Worm (Caenorhabditis elegans) whole organism, L2 larva: ENCODE measurements around the gene rme-4.

Experiments
- C34F6.9 ChIP-seq: fragments of 150-350 bp; optimal IDR thresholded peaks from 2 replicates; lab custom pipeline; 2014; ENCODE audit warnings: missing biosample characterization, missing genetic modification characterization
- F13H6.1 ChIP-seq: sonication (generic microtip); optimal IDR thresholded peaks from 2 replicates; lab custom pipeline; 2016; ENCODE audit warnings: missing genetic modification characterization, missing compliant biosample characterization
- R02D3.7 ChIP-seq: fragments of 150-350 bp; optimal IDR thresholded peaks from 2 replicates; lab custom pipeline; 2014; ENCODE audit warnings: missing biosample characterization, missing genetic modification characterization
- Y55F3AM.14 ChIP-seq: fragments of 200-800 bp; sonication (Bioruptor generic); optimal IDR thresholded peaks from 2 replicates; lab custom pipeline; 2018; ENCODE audit warnings: mild to moderate bottlenecking, missing genetic modification characterization, missing compliant biosample characterization
- ZK546.5 ChIP-seq: sonication (generic microtip); optimal IDR thresholded peaks from 2 replicates; lab custom pipeline; 2017; ENCODE audit warnings: missing biosample characterization, missing genetic modification characterization
- aly-2 ChIP-seq: fragments of 150-350 bp; optimal IDR thresholded peaks from 2 replicates; lab custom pipeline; 2014; ENCODE audit warnings: missing biosample characterization, missing genetic modification characterization
- ama-1 ChIP-seq: fragments of 150-350 bp; optimal IDR thresholded peaks from 2 replicates; lab custom pipeline; 2018; ENCODE audit warnings: inconsistent platforms
- ceh-16 ChIP-seq: fragments of 150-350 bp; optimal IDR thresholded peaks from 2 replicates; lab custom pipeline; 2014; ENCODE audit warnings: missing biosample characterization, missing genetic modification characterization
- ceh-82 ChIP-seq: fragments of 150-350 bp; optimal IDR thresholded peaks from 2 replicates; lab custom pipeline; 2014; ENCODE audit warnings: missing biosample characterization, missing genetic modification characterization
- crh-2 ChIP-seq: sonication (generic microtip); optimal IDR thresholded peaks from 2 replicates; lab custom pipeline; 2017; ENCODE audit warnings: missing biosample characterization, missing genetic modification characterization
- elt-3 ChIP-seq: sonication (generic microtip); optimal IDR thresholded peaks from 2 replicates; lab custom pipeline; 2017; ENCODE audit warnings: missing biosample characterization, missing genetic modification characterization
- fos-1 ChIP-seq: fragments of 150-350 bp; optimal IDR thresholded peaks from 2 replicates; lab custom pipeline; 2014; ENCODE audit warnings: missing biosample characterization, missing genetic modification characterization
- gmeb-1 ChIP-seq: fragments of 150-350 bp; optimal IDR thresholded peaks from 2 replicates; lab custom pipeline; 2014; ENCODE audit warnings: missing biosample characterization, missing genetic modification characterization
- lin-11 ChIP-seq: fragments of 150-350 bp; sonication (generic microtip); optimal IDR thresholded peaks from 2 replicates; lab custom pipeline; 2014; ENCODE audit warnings: missing biosample characterization, missing genetic modification characterization, inconsistent platforms, mixed read lengths
- lin-13 ChIP-seq: fragments of 150-350 bp; optimal IDR thresholded peaks from 2 replicates; lab custom pipeline; 2014; ENCODE audit warnings: missing biosample characterization, missing genetic modification reagents, missing genetic modification characterization
- lin-39 ChIP-seq: fragments of 150-350 bp; optimal IDR thresholded peaks from 2 replicates; lab custom pipeline; 2014; ENCODE audit warnings: missing biosample characterization, missing genetic modification reagents, missing genetic modification characterization
- mab-5 ChIP-seq: fragments of 150-350 bp; optimal IDR thresholded peaks from 2 replicates; lab custom pipeline; 2014; ENCODE audit warnings: missing biosample characterization, missing genetic modification characterization
- mdl-1 ChIP-seq, 2 experiments: fragments of 150-350 bp in 1 of 2; sonication (generic microtip) in 1 of 2; optimal IDR thresholded peaks; 2 replicates each; lab custom pipeline; 2017; ENCODE audit warnings: missing biosample characterization in 2 of 2, missing genetic modification characterization in 2 of 2
- nhr-10 ChIP-seq: sonication (generic microtip); optimal IDR thresholded peaks from 2 replicates; lab custom pipeline; 2017; ENCODE audit warnings: missing biosample characterization, missing genetic modification characterization
- nhr-11 ChIP-seq: fragments of 150-350 bp; optimal IDR thresholded peaks from 2 replicates; lab custom pipeline; 2014; ENCODE audit warnings: missing biosample characterization, missing genetic modification characterization
- nhr-12 ChIP-seq: fragments of 150-350 bp; optimal IDR thresholded peaks from 2 replicates; lab custom pipeline; 2014; ENCODE audit warnings: missing biosample characterization, missing genetic modification characterization
- nhr-21 ChIP-seq: fragments of 150-350 bp; optimal IDR thresholded peaks from 2 replicates; lab custom pipeline; 2014; ENCODE audit warnings: missing biosample characterization, missing genetic modification characterization
- nhr-23 ChIP-seq: fragments of 150-350 bp; optimal IDR thresholded peaks from 2 replicates; lab custom pipeline; 2014; ENCODE audit warnings: missing biosample characterization, missing genetic modification reagents, missing genetic modification characterization
- nhr-237 ChIP-seq: fragments of 150-350 bp; optimal IDR thresholded peaks from 2 replicates; lab custom pipeline; 2014; ENCODE audit warnings: missing biosample characterization, missing genetic modification characterization
- nhr-25 ChIP-seq: fragments of 150-350 bp; sonication (generic microtip); optimal IDR thresholded peaks from 3 replicates; lab custom pipeline; 2014; ENCODE audit warnings: missing biosample characterization, missing genetic modification characterization
- nhr-6 ChIP-seq: fragments of 150-350 bp; optimal IDR thresholded peaks from 2 replicates; lab custom pipeline; 2014; ENCODE audit warnings: missing biosample characterization, missing genetic modification characterization
- nhr-77 ChIP-seq: fragments of 150-350 bp; optimal IDR thresholded peaks from 2 replicates; lab custom pipeline; 2014; ENCODE audit warnings: missing biosample characterization, missing genetic modification characterization
- peb-1 ChIP-seq: fragments of 150-350 bp; optimal IDR thresholded peaks from 2 replicates; lab custom pipeline; 2014; ENCODE audit warnings: missing biosample characterization, missing genetic modification characterization
- sem-4 ChIP-seq: fragments of 150-350 bp; optimal IDR thresholded peaks from 2 replicates; lab custom pipeline; 2014; ENCODE audit warnings: missing biosample characterization, missing genetic modification reagents, missing genetic modification characterization
- skn-1 ChIP-seq: sonication (generic microtip); optimal IDR thresholded peaks from 2 replicates; lab custom pipeline; 2017; ENCODE audit warnings: missing biosample characterization, missing genetic modification characterization
- sma-3 ChIP-seq: sonication (generic microtip); optimal IDR thresholded peaks from 2 replicates; lab custom pipeline; 2016; ENCODE audit warnings: missing genetic modification reagents, missing genetic modification characterization, missing compliant biosample characterization
- snpc-4 ChIP-seq: fragments of 150-350 bp; optimal IDR thresholded peaks from 2 replicates; lab custom pipeline; 2014; ENCODE audit warnings: missing biosample characterization, missing genetic modification characterization
- unc-39 ChIP-seq: fragments of 150-350 bp; optimal IDR thresholded peaks from 2 replicates; lab custom pipeline; 2014; ENCODE audit warnings: missing biosample characterization, missing genetic modification characterization
- unc-62 ChIP-seq: fragments of 150-350 bp; optimal IDR thresholded peaks from 2 replicates; lab custom pipeline; 2014; ENCODE audit warnings: missing biosample characterization, missing genetic modification reagents, missing genetic modification characterization
- ztf-1 ChIP-seq: fragments of 200-800 bp; sonication (Bioruptor generic); conservative IDR thresholded peaks from 2 replicates; pipeline ENCODE4 v1.3.6; 2022; ENCODE audit warnings: missing genetic modification characterization, missing compliant biosample characterization
- ztf-11 ChIP-seq: sonication (generic microtip); optimal IDR thresholded peaks from 2 replicates; lab custom pipeline; 2017; ENCODE audit warnings: missing biosample characterization, missing genetic modification characterization
- ztf-4 ChIP-seq: fragments of 150-350 bp; optimal IDR thresholded peaks from 2 replicates; lab custom pipeline; 2014; ENCODE audit warnings: missing biosample characterization, missing genetic modification characterization

The rme-4 gene

DNA sequence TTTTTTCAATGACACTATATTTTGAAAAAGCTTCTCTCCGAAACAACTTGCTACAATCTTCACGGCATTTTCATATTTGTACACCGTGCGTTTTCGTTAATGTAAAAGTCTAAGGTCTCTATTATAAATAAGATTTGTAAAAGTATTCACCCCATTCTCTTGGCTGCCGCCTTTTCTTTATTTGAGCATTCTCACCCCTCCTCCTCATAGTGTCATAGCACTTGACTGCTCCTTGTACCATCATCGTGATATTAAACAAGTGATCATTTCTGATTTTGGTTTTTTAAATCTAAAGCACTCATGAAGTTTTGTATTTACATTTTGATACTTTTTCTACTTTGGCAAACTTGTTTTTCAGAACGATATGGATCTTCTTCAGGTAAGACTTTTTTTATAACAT is 27.2 kb upstream of the rme-4 start, which contains the start of gene ZC504.1:
ZC504.1 (plus strand) TSS at position 301 of the 400 bp plus-strand sequence.
- TF ChIP-seq peb-1 (no peak), skn-1 (tag; lab: Kevin White, UChicago) (no peak), nhr-21 (no peak), unc-39 (no peak), lin-39 (tag; lab: Kevin White, UChicago) (no peak), ceh-82 (tag; lab: Kevin White, UChicago) (no peak)

DNA sequence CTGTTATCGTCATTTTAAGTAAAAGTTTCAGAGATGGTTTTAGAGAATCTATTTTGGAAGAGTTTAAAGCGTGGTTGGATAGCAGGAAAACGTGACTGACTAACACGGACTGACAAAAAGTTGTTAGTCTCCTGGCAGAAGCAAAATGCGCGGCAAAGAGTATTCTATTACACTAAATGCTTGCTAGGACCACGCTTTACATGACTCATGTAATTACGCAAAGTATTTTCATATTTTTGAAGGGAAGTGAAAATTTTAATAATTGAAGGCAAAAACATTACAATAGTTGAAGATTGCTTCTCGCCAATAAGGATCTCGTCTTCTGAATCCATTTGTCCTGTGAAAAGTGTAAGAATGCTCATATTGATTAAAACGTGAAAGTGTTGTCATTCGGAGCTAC is 26.6 kb upstream of the rme-4 start, which contains the start of gene gur-3:
gur-3 (minus strand) TSS at position 101 of the 400 bp plus-strand sequence.
- TF ChIP-seq nhr-237 (tag; lab: Kevin White, UChicago) (no peak), sem-4 (tag; lab: Kevin White, UChicago) (no peak), Y55F3AM.14 (no peak), nhr-6 (tag; lab: Kevin White, UChicago) (no peak), nhr-12 (tag; lab: Kevin White, UChicago) (no peak), ZK546.5 (tag; lab: Kevin White, UChicago) (no peak), aly-2 (no peak), ama-1 (lab: Kevin White, UChicago) (no peak), lin-39 (tag; lab: Kevin White, UChicago) (no peak), nhr-25 (tag; lab: Kevin White, UChicago) (no peak), crh-2 (tag; lab: Kevin White, UChicago) (no peak), ceh-16 (tag; lab: Kevin White, UChicago) (no peak), ztf-4 (tag; lab: Kevin White, UChicago) (no peak), snpc-4 (tag; lab: Kevin White, UChicago) (no peak), F13H6.1 (tag; lab: Kevin White, UChicago) (no peak), skn-1 (tag; lab: Kevin White, UChicago) (no peak)

DNA sequence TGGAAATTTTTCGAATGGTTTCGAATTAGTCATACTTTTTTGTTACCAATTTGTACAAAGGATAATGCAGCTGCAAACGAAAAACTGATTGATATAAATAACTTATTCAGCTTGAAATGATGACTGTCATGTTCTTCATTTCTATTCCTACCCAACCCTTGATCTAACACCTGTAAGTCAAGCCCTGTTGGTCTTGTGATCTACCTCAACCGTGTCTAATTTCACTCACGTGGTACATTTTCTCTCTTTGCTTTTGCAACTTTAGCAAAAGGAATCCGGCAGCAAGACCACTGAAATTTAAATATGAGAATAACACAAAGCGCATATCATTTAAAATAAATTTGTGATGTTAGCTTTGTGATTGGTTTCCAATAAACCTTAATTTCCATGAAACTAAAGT is 24.4 kb upstream of the rme-4 start:
- TF ChIP-seq ZK546.5 (tag; lab: Kevin White, UChicago) (no peak), ztf-4 (tag; lab: Kevin White, UChicago) (no peak), F13H6.1 (tag; lab: Kevin White, UChicago) (no peak), C34F6.9 (no peak), aly-2 (no peak), nhr-10 (tag; lab: Kevin White, UChicago) (no peak), skn-1 (tag; lab: Kevin White, UChicago) (no peak), nhr-12 (tag; lab: Kevin White, UChicago) (no peak), nhr-23 (tag; lab: Kevin White, UChicago) (no peak), R02D3.7 (tag; lab: Kevin White, UChicago) (no peak), nhr-77 (tag; lab: Kevin White, UChicago) (no peak), nhr-11 (no peak), ztf-11 (tag; lab: Kevin White, UChicago) (no peak), ztf-1 (GFP tag; lab: Robert Waterston, UW) (no peak), unc-62 (GFP tag; lab: Kevin White, UChicago) (no peak)
- TF ChIP-seq, all 48 proteins: peak for 0

DNA sequence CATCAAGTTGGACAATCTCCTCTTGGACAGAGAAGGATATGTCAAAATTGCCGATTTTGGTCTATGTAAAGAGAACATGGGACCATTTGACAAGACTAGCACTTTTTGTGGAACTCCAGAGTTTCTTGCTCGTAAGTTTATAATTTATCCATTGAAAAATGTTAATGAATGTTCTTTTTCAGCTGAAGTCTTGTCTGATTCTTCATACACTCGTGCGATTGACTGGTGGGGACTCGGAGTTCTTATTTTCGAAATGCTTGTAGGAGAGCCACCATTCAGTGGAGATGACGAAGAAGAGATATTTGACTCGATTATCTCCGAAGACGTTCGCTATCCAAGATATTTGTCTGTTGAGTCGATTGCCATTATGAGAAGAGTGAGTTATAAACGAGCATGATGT is 21.5 kb upstream of the rme-4 start:
- no peak for TF ChIP-seq fos-1 (tag; lab: Kevin White, UChicago)
- TF ChIP-seq nhr-11: no peak
- TF ChIP-seq mab-5: no peak
- no peak for TF ChIP-seq lin-13
- no peak for TF ChIP-seq gmeb-1
- TF ChIP-seq lin-11: no peak
- no peak for TF ChIP-seq ama-1 (lab: Kevin White, UChicago)
- TF ChIP-seq mdl-1 (tag; optimal IDR thresholded peaks at IDR 0.05; lab: Kevin White, UChicago): no peak
- TF ChIP-seq Y55F3AM.14: no peak
- no peak for TF ChIP-seq ztf-4 (tag; lab: Kevin White, UChicago)
- no peak for TF ChIP-seq elt-3
- no peak for TF ChIP-seq ceh-16 (tag; lab: Kevin White, UChicago)
- TF ChIP-seq ztf-1 (GFP tag; lab: Robert Waterston, UW): no peak
- TF ChIP-seq peb-1: no peak
- TF ChIP-seq sma-3 (GFP tag; lab: Kevin White, UChicago): no peak
- TF ChIP-seq, all 48 proteins: peak for 0
